Worm (Caenorhabditis elegans) whole organism, L4 larva: ENCODE data around the gene W09D6.1.

Source experiments
- D1046.2 ChIP-seq: fragments of 200-800 bp; sonication (Bioruptor generic); IDR thresholded peaks from 2 replicates; pipeline ENCODE4 v1.3.6; 2022; ENCODE audit warnings: missing genetic modification characterization, missing compliant biosample characterization
- F44E2.7 ChIP-seq: fragments of 200-800 bp; sonication (Bioruptor generic); IDR thresholded peaks from 2 replicates; pipeline ENCODE4 v2.1.2; 2022; ENCODE audit warnings: missing genetic modification characterization, missing compliant biosample characterization
- F49E8.2 ChIP-seq: sonication (generic microtip); optimal IDR thresholded peaks from 2 replicates; lab custom pipeline; 2016; ENCODE audit warnings: missing compliant biosample characterization, mild to moderate bottlenecking, missing genetic modification characterization, borderline replicate concordance
- R02D3.7 ChIP-seq: fragments of 150-350 bp; sonication (generic microtip); optimal IDR thresholded peaks from 3 replicates; lab custom pipeline; 2014; ENCODE audit warnings: missing biosample characterization, missing genetic modification characterization
- T20F7.1 ChIP-seq: fragments of 200-800 bp; sonication (Bioruptor generic); optimal IDR thresholded peaks from 2 replicates; lab custom pipeline; 2018; ENCODE audit warnings: mild to moderate bottlenecking, missing genetic modification characterization, missing compliant biosample characterization
- Y75B8A.6 ChIP-seq: fragments of 200-800 bp; sonication (Bioruptor generic); IDR thresholded peaks from 2 replicates; pipeline ENCODE4 v1.3.6; 2022; ENCODE audit warnings: missing genetic modification reagents, missing genetic modification characterization, missing compliant biosample characterization
- ZK546.5 ChIP-seq, 2 experiments: sonication (generic microtip); optimal IDR thresholded peaks; 2 replicates each; lab custom pipeline; 2017; ENCODE audit warnings: missing biosample characterization in 2 of 2, missing genetic modification characterization in 2 of 2
- aly-2 ChIP-seq: sonication (generic microtip); optimal IDR thresholded peaks from 2 replicates; lab custom pipeline; 2018; ENCODE audit warnings: missing biosample characterization, missing genetic modification characterization
- ama-1 ChIP-seq: fragments of 150-350 bp; optimal IDR thresholded peaks from 2 replicates; lab custom pipeline; 2014; ENCODE audit warnings: inconsistent platforms, mixed read lengths
- attf-4 ChIP-seq: sonication (generic microtip); optimal IDR thresholded peaks from 3 replicates; lab custom pipeline; 2017; ENCODE audit warnings: missing biosample characterization, missing genetic modification characterization
- ceh-32 ChIP-seq: sonication (generic microtip); optimal IDR thresholded peaks from 2 replicates; lab custom pipeline; 2016; ENCODE audit warnings: mild to moderate bottlenecking, missing genetic modification characterization, missing compliant biosample characterization; ENCODE audit not compliant: poor library complexity
- ceh-44 ChIP-seq: fragments of 200-800 bp; sonication (Bioruptor generic); IDR thresholded peaks from 2 replicates; pipeline ENCODE4 v1.3.6; 2022; ENCODE audit warnings: missing genetic modification reagents, missing genetic modification characterization, missing compliant biosample characterization
- ceh-82 ChIP-seq: sonication (generic microtip); optimal IDR thresholded peaks from 2 replicates; lab custom pipeline; 2017; ENCODE audit warnings: missing biosample characterization, missing genetic modification characterization
- daf-16 ChIP-seq, 3 experiments: sonication (generic microtip); optimal IDR thresholded peaks; 2 replicates each; lab custom pipeline; 2016 to 2017; ENCODE audit warnings: missing genetic modification characterization in 3 of 3, missing genetic modification reagents in 3 of 3, mild to moderate bottlenecking in 2 of 3, missing compliant biosample characterization in 2 of 3, missing biosample characterization in 1 of 3, moderate library complexity in 1 of 3
- dpl-1 ChIP-seq: fragments of 150-350 bp; optimal IDR thresholded peaks from 2 replicates; lab custom pipeline; 2014; ENCODE audit warnings: missing biosample characterization, missing genetic modification reagents, missing genetic modification characterization
- duxl-1 ChIP-seq: sonication (generic microtip); optimal IDR thresholded peaks from 2 replicates; lab custom pipeline; 2016; ENCODE audit warnings: mild to moderate bottlenecking, missing genetic modification characterization, moderate library complexity, missing compliant biosample characterization; ENCODE audit not compliant: poor library complexity
- dve-1 ChIP-seq: sonication (generic microtip); optimal IDR thresholded peaks from 2 replicates; lab custom pipeline; 2017; ENCODE audit warnings: antibody characterized with exemption, mild to moderate bottlenecking, missing genetic modification characterization, missing compliant biosample characterization; ENCODE audit not compliant: insufficient read depth
- egl-43 ChIP-seq: fragments of 200-800 bp; sonication (Bioruptor generic); IDR thresholded peaks from 2 replicates; pipeline ENCODE4 v1.3.6; 2022; ENCODE audit warnings: missing genetic modification reagents, missing genetic modification characterization, missing compliant biosample characterization
- fkh-10 ChIP-seq: fragments of 150-350 bp; optimal IDR thresholded peaks from 2 replicates; lab custom pipeline; 2014; ENCODE audit warnings: missing biosample characterization, missing genetic modification reagents, missing genetic modification characterization
- fos-1 ChIP-seq: fragments of 150-350 bp; optimal IDR thresholded peaks from 2 replicates; lab custom pipeline; 2014; ENCODE audit warnings: missing biosample characterization, missing genetic modification characterization
- hlh-30 ChIP-seq: sonication (generic microtip); optimal IDR thresholded peaks from 2 replicates; lab custom pipeline; 2017; ENCODE audit warnings: antibody characterized with exemption, mild to moderate bottlenecking, missing genetic modification characterization, missing compliant biosample characterization; ENCODE audit not compliant: insufficient read depth
- lin-38 ChIP-seq: fragments of 200-800 bp; sonication (Bioruptor generic); IDR thresholded peaks from 2 replicates; pipeline ENCODE4 v1.3.6; 2022; ENCODE audit warnings: missing genetic modification reagents, missing genetic modification characterization, missing compliant biosample characterization
- lin-39 ChIP-seq: fragments of 150-350 bp; optimal IDR thresholded peaks from 2 replicates; lab custom pipeline; 2014; ENCODE audit warnings: missing biosample characterization, missing genetic modification reagents, missing genetic modification characterization
- madf-9 ChIP-seq: fragments of 200-800 bp; sonication (Bioruptor generic); conservative IDR thresholded peaks from 2 replicates; pipeline ENCODE4 v1.3.6; 2022; ENCODE audit warnings: missing genetic modification reagents, missing genetic modification characterization, missing compliant biosample characterization
- mdt-29 ChIP-seq: fragments of 200-800 bp; sonication (Bioruptor generic); IDR thresholded peaks from 2 replicates; pipeline ENCODE4 v1.3.6; 2022; ENCODE audit warnings: missing genetic modification reagents, missing genetic modification characterization, missing compliant biosample characterization
- mep-1 ChIP-seq: fragments of 150-350 bp; sonication (generic microtip); optimal IDR thresholded peaks from 3 replicates; lab custom pipeline; 2014; ENCODE audit warnings: missing biosample characterization, missing genetic modification characterization
- mxl-2 ChIP-seq: fragments of 200-800 bp; sonication (Bioruptor generic); conservative IDR thresholded peaks from 2 replicates; pipeline ENCODE4 v1.3.6; 2022; ENCODE audit warnings: missing genetic modification reagents, missing genetic modification characterization, missing compliant biosample characterization
- nhr-111 ChIP-seq: fragments of 200-800 bp; sonication (Bioruptor generic); optimal IDR thresholded peaks from 2 replicates; lab custom pipeline; 2018; ENCODE audit warnings: mild to moderate bottlenecking, missing genetic modification characterization, missing compliant biosample characterization
- nhr-237 ChIP-seq: sonication (generic microtip); optimal IDR thresholded peaks from 2 replicates; lab custom pipeline; 2017; ENCODE audit warnings: missing biosample characterization, missing genetic modification characterization
- nhr-41 ChIP-seq: fragments of 200-800 bp; sonication (Bioruptor generic); IDR thresholded peaks from 2 replicates; pipeline ENCODE4 v1.3.6; 2022; ENCODE audit warnings: missing genetic modification reagents, missing genetic modification characterization, missing compliant biosample characterization
- nhr-48 ChIP-seq: sonication (generic microtip); optimal IDR thresholded peaks from 2 replicates; lab custom pipeline; 2016; ENCODE audit warnings: mild to moderate bottlenecking, missing genetic modification characterization, missing compliant biosample characterization
- nhr-77 ChIP-seq: fragments of 150-350 bp; optimal IDR thresholded peaks from 2 replicates; lab custom pipeline; 2014; ENCODE audit warnings: missing biosample characterization, missing genetic modification characterization
- pha-4 ChIP-seq, 2 experiments: fragments of 150-350 bp in 1 of 2; fragments of 200-800 bp in 1 of 2; sonication (Bioruptor generic) in 1 of 2; IDR thresholded peaks in 1 of 2; optimal IDR thresholded peaks in 1 of 2; 2 replicates each; pipeline versions ENCODE4 v1.3.6 to Lab custom; 2014 to 2022; ENCODE audit warnings: missing genetic modification characterization in 2 of 2, missing genetic modification reagents in 2 of 2, missing biosample characterization in 1 of 2, missing compliant biosample characterization in 1 of 2
- php-3 ChIP-seq: fragments of 200-800 bp; sonication (Bioruptor generic); IDR thresholded peaks from 2 replicates; pipeline ENCODE4 v1.3.6; 2022; ENCODE audit warnings: missing genetic modification reagents, missing genetic modification characterization, missing compliant biosample characterization
- pqm-1 ChIP-seq: sonication (generic microtip); optimal IDR thresholded peaks from 2 replicates; lab custom pipeline; 2017; ENCODE audit warnings: missing biosample characterization, missing genetic modification characterization
- saeg-2 ChIP-seq: fragments of 200-800 bp; sonication (Bioruptor generic); IDR thresholded peaks from 2 replicates; pipeline ENCODE4 v1.3.6; 2022; ENCODE audit warnings: missing genetic modification reagents, missing genetic modification characterization, missing compliant biosample characterization
- skn-1 ChIP-seq: fragments of 150-350 bp; optimal IDR thresholded peaks from 2 replicates; lab custom pipeline; 2014; ENCODE audit warnings: missing biosample characterization, missing genetic modification characterization
- spr-3 ChIP-seq: fragments of 200-800 bp; sonication (Bioruptor generic); optimal IDR thresholded peaks from 2 replicates; lab custom pipeline; 2018; ENCODE audit warnings: mild to moderate bottlenecking, missing genetic modification characterization, missing compliant biosample characterization
- tag-97 ChIP-seq: fragments of 200-800 bp; sonication (Bioruptor generic); IDR thresholded peaks from 2 replicates; pipeline ENCODE4 v1.3.6; 2022; ENCODE audit warnings: missing genetic modification characterization, missing compliant biosample characterization
- tra-1 ChIP-seq: fragments of 200-800 bp; sonication (Bioruptor generic); IDR thresholded peaks from 2 replicates; pipeline ENCODE4 v1.3.6; 2022; ENCODE audit warnings: missing genetic modification reagents, missing genetic modification characterization, missing compliant biosample characterization
- unc-130 ChIP-seq: sonication (generic microtip); optimal IDR thresholded peaks from 2 replicates; lab custom pipeline; 2016; ENCODE audit warnings: missing genetic modification reagents, missing genetic modification characterization, missing compliant biosample characterization
- unc-39 ChIP-seq: sonication (generic microtip); optimal IDR thresholded peaks from 2 replicates; lab custom pipeline; 2017; ENCODE audit warnings: missing biosample characterization, missing genetic modification characterization
- unc-62 ChIP-seq, 3 experiments: fragments of 150-350 bp in 1 of 3; sonication (generic microtip); optimal IDR thresholded peaks in 2 of 3; peaks in 1 of 3; 1 replicate in 1 of 3; 2 replicates in 2 of 3; lab custom pipeline; 2014 to 2017; ENCODE audit warnings: missing biosample characterization in 3 of 3, missing genetic modification characterization in 3 of 3, missing genetic modification reagents in 3 of 3, missing genotype in 1 of 3
- zfp-3 ChIP-seq: fragments of 200-800 bp; sonication (Bioruptor generic); conservative IDR thresholded peaks from 2 replicates; pipeline ENCODE4 v1.3.6; 2022; ENCODE audit warnings: missing genetic modification reagents, missing genetic modification characterization, missing compliant biosample characterization

The W09D6.1 gene

DNA sequence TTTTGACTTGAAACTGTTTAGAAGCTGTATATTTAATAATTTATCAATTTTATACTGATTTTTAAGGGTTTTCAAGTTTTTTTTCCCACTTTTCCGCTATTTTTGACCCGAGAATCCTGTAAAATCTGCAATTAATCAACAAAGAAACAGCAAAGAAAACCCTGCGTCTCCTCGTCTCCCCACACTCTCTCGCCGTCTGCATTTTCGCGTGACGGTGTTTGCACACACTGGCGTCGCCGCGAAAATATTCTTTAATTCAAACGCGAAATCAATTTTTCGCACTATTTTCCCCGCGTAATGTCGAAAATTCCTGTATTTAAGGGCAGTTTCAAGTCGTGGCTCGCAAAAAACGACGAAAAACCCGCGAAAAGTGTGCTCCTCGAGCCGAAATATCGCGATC lies 5.4 kb upstream of the W09D6.1 start, which contains the start of gene rsa-2 (continued):
- peak in 1 of 2 experiments; percentile 86 for TF ChIP-seq unc-62 (GFP tag; optimal IDR thresholded peaks at IDR 0.05 in 1 of 2; lab: Kevin White, UChicago)
- TF ChIP-seq unc-62 (tag; optimal IDR thresholded peaks at IDR 0.05; lab: Kevin White, UChicago): no peak
- TF ChIP-seq duxl-1 (tag; lab: Kevin White, UChicago): peak; percentile 32
- TF ChIP-seq dpl-1 (GFP tag; lab: Kevin White, UChicago): peak; percentile 91
- peak; percentile 17 for TF ChIP-seq mep-1 (tag; lab: Kevin White, UChicago)
- no peak for TF ChIP-seq daf-16 (GFP tag; optimal IDR thresholded peaks at IDR 0.05; lab: Kevin White, UChicago)
- peak; percentile 35 for TF ChIP-seq daf-16 (tag; optimal IDR thresholded peaks at IDR 0.05; lab: Kevin White, UChicago)
- 0 out of 2 replicates have a peak, but pooled peaks have one; percentile 52 for TF ChIP-seq zfp-3 (GFP tag; lab: Robert Waterston, UW)
- no peak for TF ChIP-seq nhr-111
- TF ChIP-seq dve-1 (tag; lab: Kevin White, UChicago): peak; percentile 4

DNA sequence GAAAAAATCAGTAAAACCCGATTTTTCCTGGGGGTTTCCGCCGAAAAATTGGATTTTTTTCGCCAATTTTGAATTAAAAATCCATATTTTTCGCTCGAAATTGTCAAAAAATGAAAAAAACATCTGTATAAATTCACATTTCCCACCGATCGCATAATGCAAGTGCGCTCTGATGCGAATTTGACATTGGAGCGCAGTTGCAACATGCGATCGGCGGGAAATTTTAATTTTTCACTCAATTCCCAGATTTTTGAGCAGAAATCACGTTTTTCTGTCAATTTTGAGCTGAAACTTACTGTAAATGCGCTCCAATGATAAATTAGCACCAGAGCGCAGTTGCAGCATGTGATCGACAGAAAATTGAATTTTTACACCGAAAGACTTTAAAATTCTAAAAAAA lies 4.1 kb upstream of the W09D6.1 start:
- TF ChIP-seq pha-4 (GFP tag; IDR thresholded peaks at IDR 0.05; lab: Robert Waterston, UW) (no peak), pha-4 (tag; optimal IDR thresholded peaks at IDR 0.05; lab: Kevin White, UChicago) (no peak), F49E8.2 (peak; percentile 3), ceh-44 (GFP tag; lab: Robert Waterston, UW) (no peak), fos-1 (tag; lab: Kevin White, UChicago) (no peak), pqm-1 (tag; lab: Kevin White, UChicago) (no peak), ZK546.5 (tag; optimal IDR thresholded peaks at IDR 0.05; lab: Kevin White, UChicago) (no peak), lin-38 (GFP tag; lab: Robert Waterston, UW) (peak; percentile 78)

DNA sequence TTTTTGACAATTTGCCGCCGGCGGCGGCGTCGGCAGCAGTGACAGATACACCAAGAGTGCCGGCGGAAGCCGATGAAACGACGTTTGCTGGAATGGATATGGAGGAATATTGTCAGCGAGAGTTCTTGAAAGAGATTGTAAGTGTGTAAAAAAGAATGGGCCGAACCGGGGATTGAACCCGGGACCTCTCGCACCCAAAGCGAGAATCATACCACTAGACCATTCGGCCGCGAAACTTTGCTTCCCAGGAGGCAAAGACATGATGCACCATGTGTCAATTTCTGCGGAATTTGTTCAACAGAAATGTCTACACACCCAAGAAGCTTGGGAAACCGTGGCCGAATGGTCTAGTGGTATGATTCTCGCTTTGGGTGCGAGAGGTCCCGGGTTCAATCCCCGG lies 2.0 kb upstream of the W09D6.1 start:
- TF ChIP-seq T20F7.1 (GFP tag; lab: Kevin White, UChicago) (no peak), mdt-29 (peak; percentile 82), zfp-3 (GFP tag; lab: Robert Waterston, UW) (peak; percentile 87), lin-39 (tag; lab: Kevin White, UChicago) (no peak), unc-130 (peak; percentile 50), ceh-82 (no peak), dve-1 (tag; lab: Kevin White, UChicago) (peak; percentile 79), R02D3.7 (tag; lab: Kevin White, UChicago) (no peak), nhr-41 (peak; percentile 61; the same call in 1 of the 2 replicates), ama-1 (peak; percentile 56), hlh-30 (tag; lab: Kevin White, UChicago) (peak; percentile 76), tag-97 (GFP tag; lab: Robert Waterston, UW) (no peak), spr-3 (GFP tag; lab: Kevin White, UChicago) (peak; percentile 82), D1046.2 (GFP tag; lab: Robert Waterston, UW) (peak; percentile 78; the same call in 1 of the 2 replicates), nhr-77 (peak; percentile 50), nhr-48 (tag; lab: Kevin White, UChicago) (peak; percentile 61), unc-39 (tag; lab: Kevin White, UChicago) (no peak), Y75B8A.6 (GFP tag; lab: Robert Waterston, UW) (peak; percentile 93; the same call in 1 of the 2 replicates), mxl-2 (GFP tag; lab: Robert Waterston, UW) (0 out of 2 replicates have a peak, but pooled peaks have one; percentile 14), unc-62 (GFP tag; optimal IDR thresholded peaks at IDR 0.05 in 1 of 2; lab: Kevin White, UChicago) (peak in 1 of 2 experiments; percentile 19), unc-62 (tag; optimal IDR thresholded peaks at IDR 0.05; lab: Kevin White, UChicago) (no peak), ceh-32 (no peak), fkh-10 (GFP tag; lab: Kevin White, UChicago) (peak; percentile 74), attf-4 (no peak), skn-1 (no peak), egl-43 (peak; percentile 95), duxl-1 (tag; lab: Kevin White, UChicago) (peak; percentile 79), php-3 (GFP tag; lab: Robert Waterston, UW) (peak; percentile 82), saeg-2 (peak; percentile 71; the same call in 1 of the 2 replicates), F44E2.7 (GFP tag; lab: Robert Waterston, UW) (no peak; the same call in 1 of the 2 replicates), madf-9 (GFP tag; lab: Robert Waterston, UW) (peak; percentile 90), tra-1 (GFP tag; lab: Robert Waterston, UW) (peak; percentile 88), ceh-44 (GFP tag; lab: Robert Waterston, UW) (peak; percentile 71; the same call in 1 of the 2 replicates), nhr-237 (tag; lab: Kevin White, UChicago) (no peak), aly-2 (tag; lab: Kevin White, UChicago) (no peak)
